Fruit fly (Drosophila melanogaster): ENCODE results near the gene Cnot4.
A peak's percentile ranks its signal among the peaks of the same experiment; 100 is the strongest.

Gene Cnot4

DNA sequence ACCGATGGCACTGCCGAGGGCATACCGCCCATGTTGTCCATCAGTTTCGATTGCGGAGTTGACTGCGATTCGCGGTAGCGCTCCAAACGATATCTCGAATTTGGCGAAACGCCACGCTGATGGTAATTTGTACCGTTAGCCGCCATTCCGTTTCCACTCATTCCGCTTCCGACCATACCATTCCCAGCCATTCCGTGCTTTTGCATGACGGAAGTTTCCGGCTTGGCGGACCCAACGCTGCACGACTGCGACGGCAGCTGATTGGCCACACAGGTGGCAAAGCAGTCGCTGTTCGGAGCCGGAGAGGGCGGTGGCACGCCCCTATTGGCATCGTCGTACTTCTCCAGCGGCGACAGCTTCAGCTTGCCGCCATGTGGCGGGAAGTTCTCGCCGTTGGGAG, 24.2 kb upstream of the Cnot4 start:
- TF ChIP-seq GATAd (GFP tag; optimal IDR thresholded peaks at IDR 0.05) (no peak), Dif (GFP tag; optimal IDR thresholded peaks at IDR 0.05; ENCODE audit: partially characterized antibody) (no peak), OdsH (GFP tag; optimal IDR thresholded peaks at IDR 0.05) (no peak)

DNA sequence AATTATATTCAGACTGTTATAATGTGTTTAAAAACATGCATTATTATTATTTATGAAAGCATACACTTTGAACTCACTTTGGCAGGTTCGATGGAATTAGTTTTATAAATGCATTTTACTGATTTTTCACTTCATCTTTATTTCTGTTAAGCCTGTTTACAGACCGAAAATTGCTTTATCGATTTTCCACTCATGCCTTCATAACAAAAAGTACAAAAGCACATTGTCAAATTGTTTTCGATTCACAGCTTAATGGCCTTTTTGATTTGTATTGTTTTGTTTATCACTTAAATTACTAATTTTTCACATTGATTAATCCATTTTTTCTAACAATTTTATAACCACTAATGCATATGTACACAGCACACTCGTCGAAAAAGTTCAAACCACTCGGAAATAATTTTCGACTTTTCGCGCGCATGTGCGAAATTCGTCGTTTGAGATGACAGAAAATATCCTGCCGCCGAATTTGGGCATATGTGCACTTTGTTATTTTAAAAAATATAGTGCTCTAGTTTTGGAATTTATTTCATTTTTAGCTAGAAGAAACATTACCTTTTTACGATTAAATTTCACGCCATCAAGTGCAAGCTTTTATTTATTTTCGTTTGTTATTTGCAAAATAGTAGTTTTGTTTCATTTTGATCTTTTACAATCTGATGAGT, 22.8 kb upstream of the Cnot4 start, which contains the start of gene rho-5:
rho-5 (minus strand) TSS at position 296 of the 665 bp plus-strand sequence.
- TF ChIP-seq dsf (GFP tag; optimal IDR thresholded peaks at IDR 0.05; ENCODE audit: borderline replicate concordance) (no peak), sv (GFP tag; optimal IDR thresholded peaks at IDR 0.05) (no peak), OdsH (GFP tag; optimal IDR thresholded peaks at IDR 0.05) (no peak), fru (GFP tag; optimal IDR thresholded peaks at IDR 0.05) (no peak), N (GFP tag; optimal IDR thresholded peaks at IDR 0.05) (no peak)

DNA sequence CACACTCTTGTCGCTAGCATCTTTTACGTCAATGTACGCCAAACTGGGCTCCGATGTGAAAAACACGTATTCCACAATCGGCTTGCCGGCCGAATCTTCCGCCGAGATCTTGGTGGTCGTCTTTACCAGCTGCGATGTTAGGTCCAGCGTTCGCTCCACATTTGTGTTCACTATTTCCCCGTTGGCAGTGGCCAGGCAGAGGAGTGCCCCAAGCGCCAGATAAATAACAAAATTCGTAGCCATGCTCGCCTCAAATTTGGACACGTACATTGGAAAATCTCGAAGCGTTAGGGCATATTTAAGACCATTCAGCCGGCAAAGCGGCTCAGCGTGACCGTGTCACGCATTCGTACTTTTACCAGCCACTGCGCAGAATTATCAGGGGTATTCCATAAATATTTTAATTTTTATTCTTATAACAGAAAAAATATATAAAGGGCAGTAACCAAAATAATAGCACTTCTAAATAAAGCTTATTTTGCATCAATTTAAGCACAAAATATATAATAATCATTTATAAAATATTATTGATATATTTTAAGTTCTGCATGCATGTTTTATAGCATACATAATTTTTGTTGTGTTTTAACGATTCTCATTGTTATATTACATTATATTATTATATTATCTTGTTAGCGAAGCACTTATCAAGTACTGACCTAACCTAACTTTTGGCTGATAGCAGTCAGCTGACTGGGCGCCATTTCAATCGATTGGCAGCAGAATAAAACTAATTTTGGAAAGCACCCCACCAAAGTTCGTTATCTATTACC, 20.9 kb upstream of the Cnot4 start, which contains the start of the genes CG33303 and dpr19:
CG33303 (minus strand) TSS at position 294 of the 773 bp plus-strand sequence.
dpr19 (plus strand) TSS at position 705 of the 773 bp plus-strand sequence.
- no peak for TF ChIP-seq ey (GFP tag; optimal IDR thresholded peaks at IDR 0.05)
- TF ChIP-seq sv (GFP tag; optimal IDR thresholded peaks at IDR 0.05): no peak
- TF ChIP-seq Dfd (GFP tag; optimal IDR thresholded peaks at IDR 0.05): no peak
- no peak for TF ChIP-seq foxo (GFP tag; optimal IDR thresholded peaks at IDR 0.05)
- TF ChIP-seq HLH106 (tag; optimal IDR thresholded peaks at IDR 0.05): peak; percentile 69
- no peak for TF ChIP-seq Rel (GFP tag; optimal IDR thresholded peaks at IDR 0.05)
- TF ChIP-seq Rel (tag; optimal IDR thresholded peaks at IDR 0.05): peak; percentile 43
- no peak for TF ChIP-seq lola (GFP tag; optimal IDR thresholded peaks at IDR 0.05)
- peak; percentile 18 for TF ChIP-seq OdsH (GFP tag; optimal IDR thresholded peaks at IDR 0.05)
- no peak for TF ChIP-seq N (GFP tag; optimal IDR thresholded peaks at IDR 0.05)
- TF ChIP-seq Hr83 (GFP tag; optimal IDR thresholded peaks at IDR 0.05; ENCODE audit: poor library complexity, severe bottlenecking): peak; percentile 21
- TF ChIP-seq jim (GFP tag; optimal IDR thresholded peaks at IDR 0.05): no peak
- TF ChIP-seq Dif (GFP tag; optimal IDR thresholded peaks at IDR 0.05; ENCODE audit: partially characterized antibody): no peak
- TF ChIP-seq Vsx2 (GFP tag; optimal IDR thresholded peaks at IDR 0.05; ENCODE audit: partially characterized antibody): no peak
- TF ChIP-seq tai (GFP tag; optimal IDR thresholded peaks at IDR 0.05): no peak
- TF ChIP-seq h (GFP tag; optimal IDR thresholded peaks at IDR 0.05): no peak
- peak; percentile 62 for TF ChIP-seq rgr (GFP tag; optimal IDR thresholded peaks at IDR 0.05)
- TF ChIP-seq Sp1 (GFP tag; optimal IDR thresholded peaks at IDR 0.05): peak; percentile 69

DNA sequence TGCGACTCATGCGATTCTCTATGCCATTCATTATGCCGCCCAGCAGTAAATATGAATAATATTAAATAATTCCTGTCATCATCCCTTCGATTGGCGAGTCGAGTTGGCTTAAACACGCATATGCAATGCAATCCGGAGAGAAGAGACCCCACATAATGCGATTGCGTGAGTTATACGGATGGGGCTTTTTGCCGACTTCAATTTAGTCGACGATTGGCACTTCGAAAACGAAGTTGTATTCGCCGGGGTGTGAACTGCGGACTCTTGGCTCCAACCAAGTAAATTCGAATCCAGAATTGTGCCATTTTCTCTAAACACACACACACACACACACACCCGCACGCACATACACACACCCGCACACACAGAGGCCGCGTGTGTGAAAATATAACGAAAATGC, 20.2 kb upstream of the Cnot4 start:
- no peak for TF ChIP-seq pan (optimal IDR thresholded peaks at IDR 0.05)
- no peak for TF ChIP-seq CG9705 (GFP tag; optimal IDR thresholded peaks at IDR 0.05)
- TF ChIP-seq dsf (GFP tag; optimal IDR thresholded peaks at IDR 0.05; ENCODE audit: borderline replicate concordance): no peak
- TF ChIP-seq dl (GFP tag; optimal IDR thresholded peaks at IDR 0.05; ENCODE audit: insufficient read depth in 1 of 2, partially characterized antibody in 2 of 2): no peak
- no peak for TF ChIP-seq jim (GFP tag; optimal IDR thresholded peaks at IDR 0.05)
- no peak for TF ChIP-seq Dfd (GFP tag; optimal IDR thresholded peaks at IDR 0.05)
- no peak for TF ChIP-seq N (GFP tag; optimal IDR thresholded peaks at IDR 0.05)
- no peak for TF ChIP-seq dmrt93B (GFP tag; optimal IDR thresholded peaks at IDR 0.05)
- no peak for TF ChIP-seq lola (GFP tag; optimal IDR thresholded peaks at IDR 0.05)
- TF ChIP-seq usp (GFP tag; optimal IDR thresholded peaks at IDR 0.05): no peak
- TF ChIP-seq tai (GFP tag; optimal IDR thresholded peaks at IDR 0.05): no peak
- TF ChIP-seq Rel (GFP tag; optimal IDR thresholded peaks at IDR 0.05): no peak
- TF ChIP-seq Rel (tag; optimal IDR thresholded peaks at IDR 0.05): no peak
- TF ChIP-seq Jra (GFP tag; optimal IDR thresholded peaks at IDR 0.05): no peak
- TF ChIP-seq Myc (optimal IDR thresholded peaks at IDR 0.05): no peak
- TF ChIP-seq Hr78 (GFP tag; optimal IDR thresholded peaks at IDR 0.05): no peak
- no peak for TF ChIP-seq Vsx2 (GFP tag; optimal IDR thresholded peaks at IDR 0.05; ENCODE audit: partially characterized antibody)
- TF ChIP-seq fru (GFP tag; optimal IDR thresholded peaks at IDR 0.05): no peak
- no peak for TF ChIP-seq Abd-B (GFP tag; optimal IDR thresholded peaks at IDR 0.05)
- TF ChIP-seq HLH106 (tag; optimal IDR thresholded peaks at IDR 0.05): no peak

DNA sequence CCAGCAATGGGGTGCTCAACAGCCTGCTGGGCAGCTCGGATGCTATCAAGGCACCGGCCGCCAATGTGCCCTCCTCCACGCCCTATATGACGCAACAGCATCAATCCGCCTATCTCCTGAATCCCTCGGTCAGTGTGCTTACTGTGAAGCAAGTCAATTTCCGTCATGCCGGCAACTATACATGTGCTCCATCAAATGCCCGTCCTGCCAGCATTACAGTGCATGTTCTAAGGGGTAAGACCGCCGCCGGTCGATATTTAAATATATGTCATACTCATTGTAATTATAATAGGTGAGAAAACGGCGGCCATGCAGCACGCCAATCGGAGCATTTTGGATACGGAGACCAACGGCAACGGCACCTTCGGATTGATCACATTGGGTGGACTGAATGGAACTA, 17.9 kb upstream of the Cnot4 start:
- TF ChIP-seq psq (GFP tag; optimal IDR thresholded peaks at IDR 0.05) (no peak), dmrt93B (GFP tag; optimal IDR thresholded peaks at IDR 0.05) (no peak), dl (GFP tag; optimal IDR thresholded peaks at IDR 0.05; ENCODE audit: insufficient read depth in 1 of 2, partially characterized antibody in 2 of 2) (no peak), Sp1 (GFP tag; optimal IDR thresholded peaks at IDR 0.05) (no peak), fru (GFP tag; optimal IDR thresholded peaks at IDR 0.05) (no peak), jim (GFP tag; optimal IDR thresholded peaks at IDR 0.05) (no peak), N (GFP tag; optimal IDR thresholded peaks at IDR 0.05) (no peak), Dif (GFP tag; optimal IDR thresholded peaks at IDR 0.05; ENCODE audit: partially characterized antibody) (no peak)
